Fruit fly (Drosophila melanogaster): ENCODE results near the gene CG11656.

CG11656 gene

DNA sequence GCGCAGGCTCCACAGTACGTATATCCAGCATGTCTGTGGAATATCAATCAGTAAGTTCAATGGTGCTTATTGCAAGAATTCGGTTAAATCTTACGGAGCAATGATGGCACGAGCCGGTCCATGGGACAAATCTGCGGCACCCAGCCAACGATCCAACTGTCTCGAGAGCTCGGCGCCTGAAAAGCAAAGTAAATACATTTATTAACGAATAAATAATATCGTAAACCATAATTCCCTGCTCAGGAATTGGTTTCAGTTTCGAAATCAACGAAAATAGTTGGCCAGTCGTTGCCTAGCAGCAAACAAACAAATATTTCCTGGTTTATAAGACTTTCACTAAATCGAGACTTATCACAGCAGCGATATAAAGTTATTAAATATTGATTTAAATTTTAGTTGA, at the start of gene CG11656:
TSS of gene CG11656 (plus strand) at position 301 of the 400 bp plus-strand sequence.
- TF ChIP-seq CG8478 (optimal IDR thresholded peaks at IDR 0.05) (no peak), CTCF (optimal IDR thresholded peaks at IDR 0.05) (no peak)

DNA sequence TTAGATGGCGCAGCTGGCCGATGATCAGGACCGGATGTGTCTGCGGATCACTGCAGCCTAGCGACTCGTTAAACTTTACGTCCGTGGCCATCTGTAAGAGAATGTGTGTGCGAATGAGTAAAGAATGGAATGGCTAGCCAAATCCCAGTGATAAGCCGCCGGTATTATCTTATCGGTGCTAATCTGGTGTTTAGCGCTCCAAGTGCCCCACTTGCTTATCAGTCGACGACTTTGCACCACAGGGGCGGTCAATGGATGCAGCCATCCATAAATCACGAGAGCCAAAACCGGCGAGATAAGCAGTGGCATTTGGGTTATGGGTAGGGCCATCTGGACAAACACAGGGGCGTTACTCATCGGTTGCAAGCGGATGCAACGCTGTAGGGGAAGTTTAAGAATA, 49.5 kb upstream of the CG11656 start:
- no peak for TF ChIP-seq CG8478 (optimal IDR thresholded peaks at IDR 0.05)
- no peak for TF ChIP-seq CTCF (optimal IDR thresholded peaks at IDR 0.05)

dm6 chr3R:12960929-12961855, 48.5 kb upstream of the CG11656 start, which contains the start of gene Spc25:
Gene Spc25 (plus strand): TSS chr3R:12961745.
- TF ChIP-seq CG8478 (optimal IDR thresholded peaks at IDR 0.05) (no peak), CTCF (optimal IDR thresholded peaks at IDR 0.05) (peak; percentile 0 to 17)

dm6 chr3R:12962612-12963011, 47.1 kb upstream of the CG11656 start:
- no peak for TF ChIP-seq CTCF (optimal IDR thresholded peaks at IDR 0.05)
- no peak for TF ChIP-seq CG8478 (optimal IDR thresholded peaks at IDR 0.05)

DNA sequence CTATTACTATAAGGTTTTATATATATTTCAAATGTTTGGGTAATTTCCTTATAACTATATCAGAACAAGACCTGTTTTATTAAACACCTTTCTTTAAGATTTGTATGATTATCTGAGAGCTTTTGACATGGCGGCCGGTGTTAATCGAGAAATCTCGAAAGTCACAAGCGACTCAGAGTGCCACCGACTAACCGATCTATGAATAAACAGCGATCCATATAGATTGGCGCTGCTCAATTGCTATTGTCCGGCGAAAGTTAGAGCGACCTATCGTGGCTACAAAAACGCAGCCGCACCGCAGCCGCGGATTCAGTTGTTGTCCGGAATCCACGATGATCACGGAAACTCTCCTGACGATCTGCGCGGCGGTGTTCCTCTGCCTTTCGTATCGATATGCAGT, 46.2 kb upstream of the CG11656 start, which contains the start of gene Cyp304a1:
TSS of gene Cyp304a1 (plus strand) at position 301 of the 400 bp plus-strand sequence.
- TF ChIP-seq CG8478 (optimal IDR thresholded peaks at IDR 0.05) (no peak), CTCF (optimal IDR thresholded peaks at IDR 0.05) (no peak)

dm6 chr3R:12964043-12964442, 45.7 kb upstream of the CG11656 start:
- TF ChIP-seq CG8478 (optimal IDR thresholded peaks at IDR 0.05) (no peak), CTCF (optimal IDR thresholded peaks at IDR 0.05) (no peak)

- TF ChIP-seq CTCF (optimal IDR thresholded peaks at IDR 0.05) (no peak), CG8478 (optimal IDR thresholded peaks at IDR 0.05) (no peak)
Measured at dm6 chr3R:12967612-12968011, 42.1 kb upstream of the CG11656 start, which contains the start of the genes CG14384 and grsm. Gene CG14384 (minus strand): TSS chr3R:12967712. Gene grsm (minus strand): TSS chr3R:12967712.

- TF ChIP-seq CG8478 (optimal IDR thresholded peaks at IDR 0.05) (no peak), CTCF (optimal IDR thresholded peaks at IDR 0.05) (no peak)
Measured at dm6 chr3R:12972106-12972505, 37.6 kb upstream of the CG11656 start.

dm6 chr3R:12974447-12974846, 35.2 kb upstream of the CG11656 start:
- TF ChIP-seq CTCF (optimal IDR thresholded peaks at IDR 0.05) (no peak), CG8478 (optimal IDR thresholded peaks at IDR 0.05) (no peak)

DNA sequence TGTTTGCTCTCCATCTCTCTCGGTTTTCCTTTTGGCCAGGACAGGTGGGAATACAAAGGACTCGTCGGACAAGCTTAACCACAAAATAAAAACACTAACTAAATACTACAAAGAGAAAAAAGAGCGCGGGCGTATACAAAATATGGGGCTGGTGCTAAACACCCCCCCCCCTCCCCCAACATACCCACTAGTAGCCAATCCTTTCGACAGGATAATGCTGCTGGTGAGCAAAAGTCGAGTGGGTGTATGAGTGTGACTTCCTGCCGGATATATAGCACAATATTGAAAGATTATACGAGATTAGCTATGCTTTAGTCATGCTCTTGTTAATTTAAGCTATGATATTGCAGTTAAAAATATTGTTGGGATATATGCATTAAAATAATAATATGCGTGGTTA, 34.5 kb upstream of the CG11656 start:
- TF ChIP-seq CTCF (optimal IDR thresholded peaks at IDR 0.05), result no peak
- no peak for TF ChIP-seq CG8478 (optimal IDR thresholded peaks at IDR 0.05)

- no peak for TF ChIP-seq CG8478 (optimal IDR thresholded peaks at IDR 0.05)
Measured at dm6 chr3R:12977371-12978050, 32.2 kb upstream of the CG11656 start, which contains the start of the genes CG7381 and CG7091. Gene CG7381 (minus strand): TSS chr3R:12977471. Gene CG7091 (plus strand): TSS chr3R:12978000.

DNA sequence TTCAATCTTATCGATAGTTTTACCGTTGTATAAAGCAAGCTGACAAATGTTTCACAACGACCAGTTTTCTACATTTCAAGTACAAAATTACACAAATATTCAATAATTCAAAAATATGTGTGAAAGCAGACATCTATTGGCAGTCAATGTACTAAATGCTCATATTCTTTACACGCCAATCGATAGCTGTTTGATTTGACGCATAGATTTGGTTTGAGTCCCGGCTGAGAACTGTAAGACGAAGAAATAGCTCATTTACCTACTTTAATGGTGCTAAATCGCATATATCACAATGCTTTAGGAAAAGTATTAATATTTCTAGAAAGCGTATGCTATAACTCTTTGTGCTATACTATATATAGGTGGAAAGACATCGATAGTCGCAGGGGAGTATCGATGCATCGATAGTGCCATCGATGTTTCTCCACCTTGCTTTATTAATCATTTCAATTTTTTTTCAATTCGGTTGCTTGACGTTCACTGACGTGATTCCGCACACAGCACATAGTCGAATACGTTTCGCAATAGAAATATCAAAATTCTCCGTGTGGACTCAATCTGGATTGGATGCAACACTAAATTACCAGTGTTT, 29.0 kb upstream of the CG11656 start, which contains the start of gene Paip2:
TSS of gene Paip2 (plus strand) at position 165 of the 592 bp plus-strand sequence.
- peak; percentile 84 to 86 for TF ChIP-seq CTCF (optimal IDR thresholded peaks at IDR 0.05)
- TF ChIP-seq CG8478 (optimal IDR thresholded peaks at IDR 0.05), result no peak

- no peak for TF ChIP-seq CG8478 (optimal IDR thresholded peaks at IDR 0.05)
- TF ChIP-seq CTCF (optimal IDR thresholded peaks at IDR 0.05), result no peak
Measured at dm6 chr3R:12981334-12982166, 28.1 kb upstream of the CG11656 start.

All from S2 (cell line).